Fruit fly (Drosophila melanogaster) S2 (cell line): ENCODE results near the gene Grl36a.

Experiments
- CG8478 ChIP-seq: fragments of >200 bp; optimal IDR thresholded peaks from 2 replicates; lab custom pipeline; 2018
- CTCF ChIP-seq, 2 experiments: fragments of >200 bp; optimal IDR thresholded peaks; 2 replicates each; lab custom pipeline; 2018

dm6 chr2L:17176318-17176717, 5.4 kb upstream of the Grl36a start, which contains the start of gene Gr36a:
- TF ChIP-seq CTCF (optimal IDR thresholded peaks at IDR 0.05; lab: Kevin White, UChicago) = no peak
- TF ChIP-seq CG8478 (lab: Kevin White, UChicago) = no peak
